Fruit fly (Drosophila melanogaster) whole organism: ENCODE measurements around the gene Naa20B.

Experiments used
- CG8478 ChIP-seq: fragments of >200 bp; optimal IDR thresholded peaks from 2 replicates; lab custom pipeline; 2018; ENCODE audit warnings: inconsistent platforms
- Dll ChIP-seq: fragments of >200 bp; optimal IDR thresholded peaks from 2 replicates; lab custom pipeline; 2017
- EcR ChIP-seq, 2 experiments: fragments of >200 bp; optimal IDR thresholded peaks; 2 replicates each; lab custom pipeline; 2017; ENCODE audit warnings: missing biosample characterization in 2 of 2, missing genetic modification characterization in 2 of 2, missing genetic modification reagents in 2 of 2
- pan ChIP-seq: fragments of >200 bp; optimal IDR thresholded peaks from 2 replicates; lab custom pipeline; 2017
- psq ChIP-seq: fragments of >200 bp; optimal IDR thresholded peaks from 2 replicates; lab custom pipeline; 2017
- usp ChIP-seq: fragments of >200 bp; optimal IDR thresholded peaks from 2 replicates; lab custom pipeline; 2017; ENCODE audit warnings: missing biosample characterization, missing genetic modification characterization, mixed read lengths

Naa20B gene

dm6 chr2L:13236194-13236593 lies 21.1 kb upstream of the Naa20B start, which contains the start of gene Jhbp14:
Gene Jhbp14 (plus strand): TSS chr2L:13236494.
- no peak for TF ChIP-seq psq
- TF ChIP-seq EcR (GFP tag; optimal IDR thresholded peaks at IDR 0.05; lab: Kevin White, UChicago), result no peak
- no peak for TF ChIP-seq usp (GFP tag; lab: Kevin White, UChicago)
- TF ChIP-seq CG8478, result no peak
- TF ChIP-seq pan, result no peak
- no peak for TF ChIP-seq Dll (lab: Kevin White, UChicago)

- TF ChIP-seq EcR (GFP tag; optimal IDR thresholded peaks at IDR 0.05; lab: Kevin White, UChicago), result no peak
- no peak for TF ChIP-seq psq
- TF ChIP-seq CG8478, result no peak
- TF ChIP-seq pan, result no peak
- TF ChIP-seq usp (GFP tag; lab: Kevin White, UChicago), result no peak
- TF ChIP-seq Dll (lab: Kevin White, UChicago), result no peak
Observed at dm6 chr2L:13239689-13240088, 17.6 kb upstream of the Naa20B start, which contains the start of gene Jhbp13. Gene Jhbp13 (plus strand): TSS chr2L:13239989.

dm6 chr2L:13244759-13245308 lies 12.4 kb upstream of the Naa20B start:
- no peak for TF ChIP-seq CG8478
- TF ChIP-seq pan, result no peak
- TF ChIP-seq psq, result no peak
- no peak for TF ChIP-seq Dll (lab: Kevin White, UChicago)
- TF ChIP-seq EcR (GFP tag; optimal IDR thresholded peaks at IDR 0.05; lab: Kevin White, UChicago), result no peak
- no peak for TF ChIP-seq usp (GFP tag; lab: Kevin White, UChicago)

DNA sequence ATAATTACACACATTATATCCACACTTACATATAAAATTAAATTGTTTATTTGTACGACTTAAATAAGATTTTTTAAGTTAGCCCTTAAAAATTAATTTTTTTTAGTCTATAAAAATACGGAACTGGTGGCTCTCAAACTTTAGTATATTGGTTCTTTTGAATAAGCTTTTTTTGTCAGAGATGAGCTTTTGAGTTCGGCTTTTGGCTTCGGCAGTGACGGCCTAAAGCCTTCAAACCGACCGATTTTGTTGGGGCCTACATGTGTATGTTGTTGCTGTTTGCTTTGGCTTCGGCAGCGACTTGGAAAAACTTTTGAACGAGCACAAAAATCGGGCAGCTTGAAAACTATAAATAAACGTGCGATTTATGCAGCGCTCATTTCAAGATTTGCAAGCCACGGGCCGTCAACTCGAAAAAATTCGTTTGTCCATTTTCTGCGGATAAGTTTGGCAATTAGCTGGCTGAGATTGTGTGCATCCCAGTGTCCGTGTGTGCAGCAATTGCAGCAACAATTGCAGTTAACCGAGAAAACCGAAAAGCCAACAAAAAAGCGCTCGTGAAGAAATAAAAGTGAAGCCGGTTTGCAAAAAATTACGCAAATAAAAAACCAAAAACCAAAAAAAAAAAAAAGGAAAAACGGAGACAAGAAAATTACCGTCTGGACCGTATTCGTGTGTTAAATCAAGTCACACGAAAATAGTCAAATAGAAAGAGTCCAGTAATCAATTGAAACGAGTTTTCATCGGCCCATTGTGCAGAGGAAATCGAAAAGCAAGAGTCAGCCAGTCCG lies 11.2 kb upstream of the Naa20B start, which contains the start of gene CG16820:
Gene CG16820 (plus strand): TSS at position 378 of the 791 bp plus-strand sequence.
- no peak for TF ChIP-seq Dll (lab: Kevin White, UChicago)
- no peak for TF ChIP-seq CG8478
- no peak for TF ChIP-seq pan
- no peak for TF ChIP-seq usp (GFP tag; lab: Kevin White, UChicago)
- no peak for TF ChIP-seq EcR (GFP tag; optimal IDR thresholded peaks at IDR 0.05; lab: Kevin White, UChicago)
- TF ChIP-seq psq, result no peak

DNA sequence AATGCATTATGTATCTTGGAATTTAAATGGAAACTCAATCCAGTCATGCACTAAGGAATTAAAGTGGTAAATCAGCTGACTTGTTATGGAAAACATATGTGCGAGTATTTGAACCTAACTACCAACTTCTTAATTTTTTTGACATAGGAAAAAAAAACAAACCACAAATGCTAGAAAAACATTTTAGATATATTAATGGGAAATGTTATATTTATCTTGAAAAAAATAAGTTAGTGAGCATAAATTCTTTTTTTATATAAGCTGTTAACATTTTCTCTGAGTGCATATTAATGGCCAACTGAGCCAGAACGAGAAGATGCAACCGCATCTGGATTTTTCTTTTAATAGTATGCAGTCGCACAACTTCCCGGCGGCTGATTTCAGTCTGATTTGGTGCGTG lies 6.1 kb upstream of the Naa20B start:
- TF ChIP-seq Dll (lab: Kevin White, UChicago) (no peak), psq (no peak), usp (GFP tag; lab: Kevin White, UChicago) (no peak), EcR (GFP tag; optimal IDR thresholded peaks at IDR 0.05; lab: Kevin White, UChicago) (no peak), CG8478 (no peak), pan (no peak)

- TF ChIP-seq pan (no peak), CG8478 (no peak), EcR (GFP tag; optimal IDR thresholded peaks at IDR 0.05; lab: Kevin White, UChicago) (no peak), Dll (lab: Kevin White, UChicago) (no peak), usp (GFP tag; lab: Kevin White, UChicago) (no peak), psq (no peak)
Observed at dm6 chr2L:13258702-13259101, 1.4 kb downstream of the Naa20B start.

dm6 chr2L:13259643-13260042 lies 2.4 kb downstream of the Naa20B start, which contains the start of gene CG31730:
Gene CG31730 (minus strand): TSS chr2L:13259743.
- no peak for TF ChIP-seq usp (GFP tag; lab: Kevin White, UChicago)
- no peak for TF ChIP-seq CG8478
- TF ChIP-seq Dll (lab: Kevin White, UChicago), result no peak
- TF ChIP-seq pan, result no peak
- TF ChIP-seq EcR (GFP tag; optimal IDR thresholded peaks at IDR 0.05; lab: Kevin White, UChicago), result no peak
- no peak for TF ChIP-seq psq

dm6 chr2L:13260740-13261139 lies 3.5 kb downstream of the Naa20B start, which contains the start of gene CG44085:
Gene CG44085 (plus strand): TSS chr2L:13261008.
- no peak for TF ChIP-seq CG8478
- TF ChIP-seq psq, result no peak
- no peak for TF ChIP-seq Dll (lab: Kevin White, UChicago)
- TF ChIP-seq pan, result no peak
- no peak for TF ChIP-seq usp (GFP tag; lab: Kevin White, UChicago)
- TF ChIP-seq EcR (GFP tag; optimal IDR thresholded peaks at IDR 0.05; lab: Kevin White, UChicago), result no peak

DNA sequence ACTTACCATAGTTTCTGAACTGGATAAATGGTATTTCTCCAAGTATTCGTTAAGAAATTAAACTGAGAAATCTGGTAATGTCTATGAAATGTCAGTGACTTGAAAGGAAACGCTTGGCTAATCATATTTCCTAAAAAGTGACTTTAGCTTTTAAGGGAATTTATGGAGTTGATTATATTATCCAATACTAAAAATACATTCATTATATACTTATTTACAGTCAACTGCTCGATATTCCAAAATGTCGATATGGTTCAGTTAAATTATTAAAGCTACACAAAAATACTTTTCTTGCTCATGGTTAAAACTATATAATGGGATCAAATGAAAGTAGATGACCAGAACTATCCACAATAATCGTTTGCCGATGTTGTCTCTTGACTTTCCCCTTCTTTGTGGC lies 8.5 kb downstream of the Naa20B start, which contains the start of gene CG31848:
Gene CG31848 (minus strand): TSS at position 101 of the 400 bp plus-strand sequence.
- no peak for TF ChIP-seq Dll (lab: Kevin White, UChicago)
- no peak for TF ChIP-seq psq
- TF ChIP-seq pan, result no peak
- no peak for TF ChIP-seq usp (GFP tag; lab: Kevin White, UChicago)

DNA sequence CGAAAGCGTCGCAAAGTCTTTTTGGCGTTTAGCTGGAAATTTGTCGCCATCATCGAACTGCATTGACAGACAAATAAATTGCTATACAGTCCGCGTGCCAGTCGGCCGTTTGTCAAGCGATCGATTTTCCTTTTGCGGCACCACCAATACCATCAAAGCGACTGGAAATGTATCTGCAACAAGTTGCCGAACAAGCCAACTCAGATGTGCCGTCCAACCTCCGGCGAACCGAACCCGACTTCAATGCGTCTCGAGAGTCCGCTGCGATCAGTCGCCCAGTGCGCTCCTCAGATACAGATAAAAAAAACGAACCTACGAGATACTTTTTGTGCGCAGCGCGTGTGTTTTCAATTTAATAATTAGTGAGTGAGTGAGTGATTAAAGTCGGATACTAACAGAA lies 9.3 kb downstream of the Naa20B start:
- TF ChIP-seq EcR (GFP tag; optimal IDR thresholded peaks at IDR 0.05; lab: Kevin White, UChicago) (no peak), CG8478 (no peak), psq (no peak), usp (GFP tag; lab: Kevin White, UChicago) (no peak), Dll (lab: Kevin White, UChicago) (no peak), pan (no peak)

DNA sequence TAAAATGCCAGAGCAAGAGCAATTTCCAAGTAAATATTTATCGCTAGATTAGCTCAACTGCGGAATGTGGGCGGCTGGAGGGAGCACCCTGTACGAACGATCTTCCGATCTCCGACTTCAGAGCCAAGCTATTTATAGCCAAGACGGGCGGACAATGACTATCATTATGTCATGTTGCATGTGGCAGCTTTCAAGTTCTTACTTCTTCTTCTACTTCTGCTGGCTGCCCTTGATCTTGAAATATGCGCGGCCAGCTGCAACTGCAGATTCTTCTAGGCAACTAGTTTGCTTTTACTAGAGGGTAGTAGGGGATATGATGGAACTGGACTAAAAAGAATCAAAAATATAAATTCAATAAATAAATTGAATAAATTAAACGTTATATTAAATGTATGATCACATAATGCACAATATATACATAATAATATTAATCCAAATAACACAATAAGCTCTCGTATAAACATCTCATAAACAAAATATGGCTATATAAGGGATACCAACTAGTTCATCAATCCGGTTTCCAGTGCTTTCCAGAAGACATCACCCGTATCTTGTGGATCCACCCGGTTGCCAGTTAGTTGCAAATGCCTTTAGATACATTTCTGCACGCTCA lies 10.9 kb downstream of the Naa20B start:
- TF ChIP-seq CG8478 (no peak), EcR (GFP tag; optimal IDR thresholded peaks at IDR 0.05; lab: Kevin White, UChicago) (no peak), psq (no peak), usp (GFP tag; lab: Kevin White, UChicago) (no peak), Dll (lab: Kevin White, UChicago) (no peak), pan (no peak)

DNA sequence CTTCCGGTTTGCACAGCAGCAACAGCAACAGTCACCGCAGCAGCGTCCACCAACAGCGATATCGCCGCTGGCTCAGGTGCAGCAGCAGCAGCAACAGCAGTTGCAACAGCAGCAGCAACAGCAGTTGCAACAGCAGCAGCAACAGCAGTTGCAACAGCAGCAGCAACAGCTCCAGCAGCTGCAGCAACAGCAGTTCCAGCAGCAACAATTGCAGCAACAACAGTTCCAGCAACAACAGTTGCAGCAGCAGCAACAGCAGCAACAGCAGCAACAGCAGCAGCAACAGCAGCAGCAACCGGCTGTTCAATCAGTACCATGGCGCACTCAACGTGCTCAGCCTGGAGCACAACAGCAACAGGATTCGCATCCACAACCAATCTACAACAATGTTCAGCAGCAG lies 15.3 kb downstream of the Naa20B start:
- no peak for TF ChIP-seq EcR (GFP tag; optimal IDR thresholded peaks at IDR 0.05; lab: Kevin White, UChicago)
- TF ChIP-seq psq, result no peak
- no peak for TF ChIP-seq Dll (lab: Kevin White, UChicago)
- TF ChIP-seq pan, result no peak
- no peak for TF ChIP-seq usp (GFP tag; lab: Kevin White, UChicago)
- no peak for TF ChIP-seq CG8478
